Worm (Caenorhabditis elegans) whole organism, L1 larva: ENCODE results near the gene idpc-4.

Source experiments
- C04F5.9 ChIP-seq: sonication (generic microtip); optimal IDR thresholded peaks from 2 replicates; lab custom pipeline; 2016; ENCODE audit warnings: missing genetic modification characterization, missing compliant biosample characterization
- C16A3.4 ChIP-seq: fragments of 150-350 bp; optimal IDR thresholded peaks from 2 replicates; lab custom pipeline; 2014; ENCODE audit warnings: missing biosample characterization, missing genetic modification characterization
- C34B4.2 ChIP-seq: sonication (generic microtip); optimal IDR thresholded peaks from 2 replicates; lab custom pipeline; 2017; ENCODE audit warnings: mild to moderate bottlenecking, missing genetic modification characterization, missing compliant biosample characterization
- F16B12.6 ChIP-seq: fragments of 150-350 bp; optimal IDR thresholded peaks from 2 replicates; lab custom pipeline; 2014; ENCODE audit warnings: missing biosample characterization, missing genetic modification characterization
- aly-2 ChIP-seq: fragments of 150-350 bp; optimal IDR thresholded peaks from 2 replicates; lab custom pipeline; 2014; ENCODE audit warnings: missing biosample characterization, missing genetic modification characterization
- ama-1 ChIP-seq: fragments of 150-350 bp; optimal IDR thresholded peaks from 2 replicates; lab custom pipeline; 2014
- blmp-1 ChIP-seq: fragments of 150-350 bp; optimal IDR thresholded peaks from 2 replicates; lab custom pipeline; 2014; ENCODE audit warnings: missing biosample characterization, missing genetic modification characterization
- ceh-8 ChIP-seq: fragments of 200-800 bp; sonication (Bioruptor generic); optimal IDR thresholded peaks from 2 replicates; lab custom pipeline; 2018; ENCODE audit warnings: mild to moderate bottlenecking, missing genetic modification characterization, moderate library complexity, missing compliant biosample characterization
- ceh-82 ChIP-seq, 3 experiments: fragments of 150-350 bp in 1 of 3; sonication (generic microtip) in 2 of 3; optimal IDR thresholded peaks; 2 replicates each; lab custom pipeline; 2014 to 2017; ENCODE audit warnings: missing biosample characterization in 3 of 3, missing genetic modification characterization in 3 of 3
- ces-1 ChIP-seq: fragments of 150-350 bp; optimal IDR thresholded peaks from 2 replicates; lab custom pipeline; 2014; ENCODE audit warnings: missing biosample characterization, missing genetic modification reagents, missing genetic modification characterization
- dsc-1 ChIP-seq: sonication (generic microtip); optimal IDR thresholded peaks from 2 replicates; lab custom pipeline; 2016; ENCODE audit warnings: mild to moderate bottlenecking, missing genetic modification characterization, missing compliant biosample characterization
- efl-1 ChIP-seq, 4 experiments: fragments of 150-350 bp; optimal IDR thresholded peaks in 3 of 4; peaks in 1 of 4; 1 replicate in 1 of 4; 2 replicates in 3 of 4; lab custom pipeline; 2014; ENCODE audit warnings: missing biosample characterization in 2 of 4, missing genetic modification characterization in 2 of 4, missing genetic modification reagents in 2 of 4
- efl-3 ChIP-seq: fragments of 200-800 bp; sonication (Bioruptor generic); optimal IDR thresholded peaks from 2 replicates; lab custom pipeline; 2018; ENCODE audit warnings: mild to moderate bottlenecking, missing genetic modification characterization, missing compliant biosample characterization
- egl-27 ChIP-seq, 2 experiments: fragments of 150-350 bp in 1 of 2; sonication (generic microtip); optimal IDR thresholded peaks; 3 replicates each; lab custom pipeline; 2017 to 2018; ENCODE audit warnings: missing biosample characterization in 2 of 2, missing genetic modification characterization in 2 of 2, missing genetic modification reagents in 2 of 2
- elt-2 ChIP-seq: sonication (generic microtip); optimal IDR thresholded peaks from 2 replicates; lab custom pipeline; 2016; ENCODE audit warnings: missing genetic modification characterization, mild to moderate bottlenecking, inconsistent platforms, missing compliant biosample characterization, missing genetic modification reagents
- elt-3 ChIP-seq, 6 experiments: fragments of 150-350 bp in 1 of 6; sonication (generic microtip); optimal IDR thresholded peaks; 2 replicates each; lab custom pipeline; 2017 to 2018; ENCODE audit warnings: missing biosample characterization in 6 of 6, missing genetic modification characterization in 6 of 6, inconsistent platforms in 1 of 6
- fkh-4 ChIP-seq: sonication (generic microtip); optimal IDR thresholded peaks from 2 replicates; lab custom pipeline; 2016; ENCODE audit warnings: missing compliant biosample characterization, missing genetic modification characterization, borderline replicate concordance
- fkh-8 ChIP-seq: sonication (generic microtip); optimal IDR thresholded peaks from 2 replicates; lab custom pipeline; 2016; ENCODE audit warnings: mild to moderate bottlenecking, missing genetic modification characterization, missing compliant biosample characterization
- fos-1 ChIP-seq: fragments of 150-350 bp; optimal IDR thresholded peaks from 2 replicates; lab custom pipeline; 2014; ENCODE audit warnings: missing biosample characterization, missing genetic modification characterization
- grh-1 ChIP-seq: fragments of 200-800 bp; sonication (Bioruptor generic); IDR thresholded peaks from 2 replicates; pipeline ENCODE4 v1.3.6; 2022; ENCODE audit warnings: missing genetic modification reagents, missing genetic modification characterization, missing compliant biosample characterization
- hlh-4 ChIP-seq: sonication (generic microtip); optimal IDR thresholded peaks from 2 replicates; lab custom pipeline; 2016; ENCODE audit warnings: mild to moderate bottlenecking, missing genetic modification characterization, missing compliant biosample characterization
- hpl-2 ChIP-seq: fragments of 150-350 bp; optimal IDR thresholded peaks from 2 replicates; lab custom pipeline; 2014; ENCODE audit warnings: missing biosample characterization, missing genetic modification reagents, missing genetic modification characterization
- jun-1 ChIP-seq: fragments of 150-350 bp; optimal IDR thresholded peaks from 2 replicates; lab custom pipeline; 2014; ENCODE audit warnings: missing biosample characterization, missing genetic modification reagents, missing genetic modification characterization
- lin-14 ChIP-seq: fragments of 200-800 bp; sonication (Bioruptor generic); optimal IDR thresholded peaks from 2 replicates; lab custom pipeline; 2018; ENCODE audit warnings: mild to moderate bottlenecking, missing genetic modification characterization, moderate library complexity, missing compliant biosample characterization
- lin-35 ChIP-seq, 2 experiments: fragments of 150-350 bp; optimal IDR thresholded peaks; 2 replicates each; lab custom pipeline; 2014; ENCODE audit warnings: missing biosample characterization in 2 of 2, missing genetic modification characterization in 2 of 2, missing genetic modification reagents in 2 of 2
- lir-3 ChIP-seq: sonication (generic microtip); optimal IDR thresholded peaks from 2 replicates; lab custom pipeline; 2016; ENCODE audit warnings: mild to moderate bottlenecking, missing genetic modification characterization, moderate library complexity, missing compliant biosample characterization; ENCODE audit not compliant: poor library complexity
- mab-9 ChIP-seq: fragments of 200-800 bp; sonication (Bioruptor generic); IDR thresholded peaks from 2 replicates; pipeline ENCODE4 v1.3.6; 2022; ENCODE audit warnings: missing genetic modification reagents, missing genetic modification characterization, missing compliant biosample characterization
- mdl-1 ChIP-seq, 2 experiments: fragments of 150-350 bp; optimal IDR thresholded peaks; 2 replicates each; lab custom pipeline; 2014 to 2017; ENCODE audit warnings: missing biosample characterization in 2 of 2, missing genetic modification characterization in 2 of 2, inconsistent platforms in 1 of 2
- mef-2 ChIP-seq: fragments of 150-350 bp; optimal IDR thresholded peaks from 2 replicates; lab custom pipeline; 2014; ENCODE audit warnings: missing biosample characterization, missing genetic modification characterization
- mep-1 ChIP-seq: fragments of 150-350 bp; optimal IDR thresholded peaks from 2 replicates; lab custom pipeline; 2014; ENCODE audit warnings: missing biosample characterization, missing genetic modification characterization
- nhr-12 ChIP-seq: sonication (generic microtip); optimal IDR thresholded peaks from 2 replicates; lab custom pipeline; 2017; ENCODE audit warnings: missing biosample characterization, missing genetic modification characterization
- nhr-237 ChIP-seq: fragments of 150-350 bp; optimal IDR thresholded peaks from 2 replicates; lab custom pipeline; 2014; ENCODE audit warnings: missing biosample characterization, missing genetic modification characterization
- nhr-28 ChIP-seq: fragments of 150-350 bp; optimal IDR thresholded peaks from 2 replicates; lab custom pipeline; 2014; ENCODE audit warnings: missing biosample characterization, missing genetic modification characterization
- nhr-47 ChIP-seq: sonication (generic microtip); optimal IDR thresholded peaks from 2 replicates; lab custom pipeline; 2016; ENCODE audit warnings: mild to moderate bottlenecking, missing genetic modification characterization, moderate library complexity, missing compliant biosample characterization
- nhr-77 ChIP-seq: fragments of 150-350 bp; optimal IDR thresholded peaks from 2 replicates; lab custom pipeline; 2014; ENCODE audit warnings: missing biosample characterization, missing genetic modification characterization
- nhr-85 ChIP-seq: sonication (generic microtip); peaks from one replicate; lab custom pipeline; 2016; ENCODE audit warnings: missing genetic modification characterization, inconsistent platforms, missing compliant biosample characterization
- nhr-90 ChIP-seq: sonication (generic microtip); optimal IDR thresholded peaks from 2 replicates; lab custom pipeline; 2016; ENCODE audit warnings: mild to moderate bottlenecking, missing genetic modification characterization, missing compliant biosample characterization; ENCODE audit not compliant: poor library complexity
- pag-3 ChIP-seq: sonication (generic microtip); optimal IDR thresholded peaks from 2 replicates; lab custom pipeline; 2017; ENCODE audit warnings: missing genetic modification characterization, mild to moderate bottlenecking, missing compliant biosample characterization, antibody characterized with exemption, borderline replicate concordance; ENCODE audit not compliant: insufficient read depth
- sptf-1 ChIP-seq: fragments of 150-350 bp; optimal IDR thresholded peaks from 2 replicates; lab custom pipeline; 2014; ENCODE audit warnings: missing biosample characterization, missing genetic modification characterization
- swsn-7 ChIP-seq: sonication (generic microtip); optimal IDR thresholded peaks from 2 replicates; lab custom pipeline; 2016; ENCODE audit warnings: missing genetic modification characterization, missing compliant biosample characterization
- tbx-2 ChIP-seq: sonication (generic microtip); optimal IDR thresholded peaks from 2 replicates; lab custom pipeline; 2016; ENCODE audit warnings: missing genetic modification characterization, missing compliant biosample characterization
- unc-62 ChIP-seq: fragments of 150-350 bp; optimal IDR thresholded peaks from 2 replicates; lab custom pipeline; 2014; ENCODE audit warnings: missing biosample characterization, missing genetic modification reagents, missing genetic modification characterization
- unc-98 ChIP-seq: fragments of 200-800 bp; sonication (Bioruptor generic); IDR thresholded peaks from 2 replicates; pipeline ENCODE4 v1.3.6; 2022; ENCODE audit warnings: missing genetic modification characterization, missing compliant biosample characterization
- vab-15 ChIP-seq: sonication (generic microtip); optimal IDR thresholded peaks from 2 replicates; lab custom pipeline; 2017; ENCODE audit warnings: missing genotype, mild to moderate bottlenecking, missing genetic modification characterization, missing compliant biosample characterization
- xbp-1 ChIP-seq: sonication (generic microtip); optimal IDR thresholded peaks from 2 replicates; lab custom pipeline; 2016; ENCODE audit warnings: missing genetic modification characterization, missing compliant biosample characterization
- zag-1 ChIP-seq: fragments of 150-350 bp; optimal IDR thresholded peaks from 2 replicates; lab custom pipeline; 2014; ENCODE audit warnings: missing biosample characterization, missing genetic modification characterization
- zip-4 ChIP-seq: fragments of 200-800 bp; sonication (Bioruptor generic); optimal IDR thresholded peaks from 2 replicates; lab custom pipeline; 2018; ENCODE audit warnings: mild to moderate bottlenecking, missing genetic modification characterization, moderate library complexity, missing compliant biosample characterization

idpc-4 gene

DNA sequence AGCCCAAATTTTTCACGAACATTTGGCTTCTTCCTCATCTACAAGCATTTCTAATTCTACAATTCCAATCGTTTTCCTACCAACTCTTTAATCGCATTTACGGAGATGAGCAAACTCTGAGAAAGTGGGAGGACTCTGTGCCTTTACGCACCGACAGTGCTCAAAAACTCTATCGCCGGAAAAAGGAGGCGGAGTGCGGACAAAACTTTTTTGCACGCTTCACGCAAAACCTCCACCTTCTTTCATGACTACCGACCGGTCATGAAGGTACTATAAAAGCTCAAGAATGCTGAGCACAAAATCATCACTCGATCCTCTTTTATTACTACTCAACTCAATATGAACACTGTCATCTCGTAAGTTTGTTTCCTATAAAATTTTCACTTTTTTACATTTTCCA, at the start of gene idpc-4:
TSS of gene idpc-4 (plus strand) at position 301 of the 400 bp plus-strand sequence.
- no peak for TF ChIP-seq elt-3 (tag; optimal IDR thresholded peaks at IDR 0.05; lab: Kevin White, UChicago)
- no peak for TF ChIP-seq nhr-12 (tag; lab: Kevin White, UChicago)

DNA sequence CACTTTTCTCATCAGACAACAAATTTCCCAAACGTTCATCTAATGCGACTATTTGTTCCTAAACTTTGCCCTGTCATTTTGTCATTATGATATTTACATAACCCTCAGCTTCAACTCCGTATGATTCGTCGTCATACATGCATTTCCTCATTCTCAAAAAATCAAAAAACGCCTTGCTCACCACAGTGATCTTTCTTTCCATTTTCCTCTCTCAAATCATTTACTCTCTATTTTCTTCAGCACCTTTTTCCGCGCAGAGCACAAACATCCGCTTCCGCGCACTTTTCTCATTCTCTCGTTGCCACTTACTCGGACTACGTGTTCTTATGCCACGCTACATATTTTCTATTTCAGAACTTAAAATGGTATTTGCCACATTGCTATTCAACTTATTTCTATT, 48.2 kb upstream of the idpc-4 start, which contains the start of gene F25B3.2:
TSS of gene F25B3.2 (plus strand) at position 301 of the 400 bp plus-strand sequence.
- no peak for TF ChIP-seq grh-1
- no peak for TF ChIP-seq unc-98 (GFP tag; lab: Robert Waterston, UW)
- no peak for TF ChIP-seq vab-15 (tag; lab: Kevin White, UChicago)
- TF ChIP-seq ceh-8 (GFP tag; lab: Kevin White, UChicago), result no peak
- no peak for TF ChIP-seq nhr-47 (tag; lab: Kevin White, UChicago)
- TF ChIP-seq nhr-90 (tag; lab: Kevin White, UChicago), result no peak
- no peak for TF ChIP-seq blmp-1
- TF ChIP-seq efl-3 (GFP tag; lab: Kevin White, UChicago), result no peak
- no peak for TF ChIP-seq sptf-1
- TF ChIP-seq unc-62, result no peak
- TF ChIP-seq lir-3 (tag; lab: Kevin White, UChicago), result no peak
- TF ChIP-seq nhr-77, result no peak
- no peak for TF ChIP-seq C04F5.9 (tag; lab: Kevin White, UChicago)
- TF ChIP-seq xbp-1, result no peak
- no peak for TF ChIP-seq mab-9 (GFP tag; lab: Robert Waterston, UW)
- TF ChIP-seq fkh-4, result no peak
- TF ChIP-seq ceh-82 (tag; optimal IDR thresholded peaks at IDR 0.05; lab: Kevin White, UChicago), result no peak
- no peak for TF ChIP-seq hpl-2 (GFP tag; lab: Kevin White, UChicago)
- TF ChIP-seq dsc-1 (tag; lab: Kevin White, UChicago), result no peak

- TF ChIP-seq nhr-237 (tag; lab: Kevin White, UChicago) (no peak), fos-1 (no peak), lin-35 (GFP tag; optimal IDR thresholded peaks at IDR 0.05; lab: Kevin White, UChicago) (peak; percentile 29 to 60), C16A3.4 (tag; lab: Kevin White, UChicago) (peak; percentile 25), pag-3 (tag; lab: Kevin White, UChicago) (no peak), nhr-47 (tag; lab: Kevin White, UChicago) (peak; percentile 58), mdl-1 (tag; optimal IDR thresholded peaks at IDR 0.05; lab: Kevin White, UChicago) (peak in 1 of 2 experiments; percentile 48), ama-1 (no peak), vab-15 (tag; lab: Kevin White, UChicago) (no peak), nhr-85 (tag; lab: Kevin White, UChicago) (peak; percentile 75), elt-3 (tag; optimal IDR thresholded peaks at IDR 0.05; lab: Kevin White, UChicago) (no peak), mep-1 (tag; lab: Kevin White, UChicago) (peak; percentile 46), nhr-28 (tag; lab: Kevin White, UChicago) (no peak), aly-2 (tag; lab: Kevin White, UChicago) (no peak), efl-1 (optimal IDR thresholded peaks at IDR 0.05; lab: Kevin White, UChicago) (peak; percentile 37 to 51), efl-1 (GFP tag; optimal IDR thresholded peaks at IDR 0.05 in 1 of 2; lab: Kevin White, UChicago) (peak; percentile 17 to 96), fkh-8 (no peak), dsc-1 (tag; lab: Kevin White, UChicago) (peak; percentile 35), ces-1 (GFP tag; lab: Kevin White, UChicago) (no peak), mab-9 (GFP tag; lab: Robert Waterston, UW) (no peak), mef-2 (tag; lab: Kevin White, UChicago) (no peak), lin-14 (GFP tag; lab: Kevin White, UChicago) (peak; percentile 41), hlh-4 (tag; lab: Kevin White, UChicago) (no peak), C34B4.2 (tag; lab: Kevin White, UChicago) (no peak), tbx-2 (peak; percentile 39), grh-1 (no peak), zag-1 (tag; lab: Kevin White, UChicago) (no peak), elt-2 (tag; lab: Kevin White, UChicago) (peak; percentile 22), zip-4 (peak; percentile 16), nhr-77 (no peak), unc-62 (no peak), ceh-8 (GFP tag; lab: Kevin White, UChicago) (no peak), egl-27 (tag; optimal IDR thresholded peaks at IDR 0.05; lab: Kevin White, UChicago) (no peak), jun-1 (tag; lab: Kevin White, UChicago) (no peak), swsn-7 (tag; lab: Kevin White, UChicago) (peak; percentile 56), F16B12.6 (tag; lab: Kevin White, UChicago) (no peak)
These were observed 42.5 kb upstream of the idpc-4 start, which contains the start of gene rtfo-1 for ce11 chrV:9582594-9583322. Gene rtfo-1, minus strand, starts transcription at chrV:9582644.
